Fruit fly (Drosophila melanogaster) whole organism, embryonic: ENCODE data around the gene CG32295.

ENCODE experiments used
- Abd-B ChIP-seq: fragments of 200-800 bp; sonication (Bioruptor generic); optimal IDR thresholded peaks from 2 replicates; lab custom pipeline; 2018; ENCODE audit warnings: missing biosample characterization, mild to moderate bottlenecking, missing genetic modification characterization, moderate library complexity
- CG10209 ChIP-seq: fragments of 200-800 bp; sonication (Bioruptor generic); optimal IDR thresholded peaks from 3 replicates; lab custom pipeline; 2017; ENCODE audit warnings: missing biosample characterization, mild to moderate bottlenecking, missing genetic modification characterization, missing genetic modification reagents
- CG11504 ChIP-seq: fragments of 200-800 bp; sonication (Bioruptor generic); optimal IDR thresholded peaks from 3 replicates; lab custom pipeline; 2019; ENCODE audit warnings: missing biosample characterization, mild to moderate bottlenecking, missing genetic modification characterization, moderate library complexity
- CG12744 ChIP-seq: fragments of 200-800 bp; sonication (Bioruptor generic); optimal IDR thresholded peaks from 2 replicates; lab custom pipeline; 2016; ENCODE audit warnings: missing biosample characterization, missing genetic modification characterization
- CG15269 ChIP-seq: fragments of 200-800 bp; sonication (Bioruptor generic); optimal IDR thresholded peaks from 2 replicates; lab custom pipeline; 2018; ENCODE audit warnings: missing biosample characterization, mild to moderate bottlenecking, missing genetic modification characterization, moderate library complexity
- CG15514 ChIP-seq: fragments of 200-800 bp; sonication (Bioruptor generic); optimal IDR thresholded peaks from 3 replicates; lab custom pipeline; 2017; ENCODE audit warnings: missing biosample characterization, missing genetic modification characterization, mild to moderate bottlenecking, moderate library complexity, missing genetic modification reagents
- CG16813 ChIP-seq: fragments of 200-800 bp; sonication (Bioruptor generic); IDR thresholded peaks from 3 replicates; pipeline ENCODE4 v1.3.6; 2022; ENCODE audit warnings: missing biosample characterization, missing genetic modification characterization; ENCODE audit not compliant: partially characterized antibody
- CG17802 ChIP-seq: fragments of 200-800 bp; sonication (Bioruptor generic); optimal IDR thresholded peaks from 2 replicates; lab custom pipeline; 2018; ENCODE audit warnings: missing biosample characterization, mild to moderate bottlenecking, missing genetic modification characterization, moderate library complexity
- CG18011 ChIP-seq: fragments of 200-800 bp; sonication (Bioruptor generic); optimal IDR thresholded peaks from 2 replicates; lab custom pipeline; 2017; ENCODE audit warnings: missing biosample characterization, missing genetic modification characterization, mild to moderate bottlenecking, moderate library complexity, missing genotype
- CG30020 ChIP-seq: fragments of 200-800 bp; optimal IDR thresholded peaks from 2 replicates; lab custom pipeline; 2019; ENCODE audit warnings: missing biosample characterization, mild to moderate bottlenecking, missing genetic modification characterization, moderate library complexity
- CG30403 ChIP-seq: fragments of 200-800 bp; sonication (Bioruptor generic); optimal IDR thresholded peaks from 3 replicates; lab custom pipeline; 2016; ENCODE audit warnings: missing biosample characterization, missing genetic modification characterization
- CG31365 ChIP-seq: fragments of 200-800 bp; sonication (Bioruptor generic); optimal IDR thresholded peaks from 2 replicates; lab custom pipeline; 2018; ENCODE audit warnings: missing biosample characterization, mild to moderate bottlenecking, missing genetic modification characterization
- CG43689 ChIP-seq: fragments of 200-800 bp; sonication (Bioruptor generic); IDR thresholded peaks from 2 replicates; pipeline ENCODE4 v1.3.6; 2022; ENCODE audit warnings: missing biosample characterization, missing genetic modification characterization
- CG4820 ChIP-seq: fragments of 200-800 bp; sonication (Bioruptor generic); optimal IDR thresholded peaks from 3 replicates; lab custom pipeline; 2016; ENCODE audit warnings: missing biosample characterization, missing genetic modification characterization
- CG5180 ChIP-seq: fragments of 200-800 bp; sonication (Bioruptor generic); optimal IDR thresholded peaks from 3 replicates; lab custom pipeline; 2017; ENCODE audit warnings: missing biosample characterization, missing genetic modification characterization, mild to moderate bottlenecking, moderate library complexity, missing genetic modification reagents
- CG5953 ChIP-seq: fragments of 200-800 bp; sonication (Bioruptor generic); IDR thresholded peaks from 2 replicates; pipeline ENCODE4 v1.3.6; 2022; ENCODE audit warnings: missing biosample characterization, missing genetic modification characterization
- CG7556 ChIP-seq: fragments of 200-800 bp; sonication (Bioruptor generic); optimal IDR thresholded peaks from 2 replicates; lab custom pipeline; 2017; ENCODE audit warnings: missing biosample characterization, mild to moderate bottlenecking, missing genetic modification characterization
- CG9727 ChIP-seq: fragments of 200-800 bp; sonication (Bioruptor generic); optimal IDR thresholded peaks from 3 replicates; lab custom pipeline; 2017; ENCODE audit warnings: missing biosample characterization, mild to moderate bottlenecking, missing genetic modification characterization
- CG9817 ChIP-seq: fragments of 200-800 bp; sonication (Bioruptor generic); optimal IDR thresholded peaks from 2 replicates; lab custom pipeline; 2018; ENCODE audit warnings: missing biosample characterization, mild to moderate bottlenecking, missing genetic modification characterization, moderate library complexity
- CTCF ChIP-seq: fragments of 200-800 bp; sonication (Bioruptor generic); optimal IDR thresholded peaks from 2 replicates; lab custom pipeline; 2017; ENCODE audit warnings: missing biosample characterization, mild to moderate bottlenecking, missing genetic modification characterization, moderate library complexity
- CoRest ChIP-seq: fragments of 200-800 bp; sonication (Bioruptor generic); optimal IDR thresholded peaks from 3 replicates; lab custom pipeline; 2018; ENCODE audit warnings: missing biosample characterization, mild to moderate bottlenecking, missing genetic modification characterization, moderate library complexity
- Dref ChIP-seq: fragments of 200-800 bp; sonication (Bioruptor generic); IDR thresholded peaks from 2 replicates; pipeline ENCODE4 v1.3.6; 2022; ENCODE audit warnings: missing biosample characterization, missing genetic modification characterization
- Elba2 ChIP-seq: fragments of 200-800 bp; sonication (Bioruptor generic); optimal IDR thresholded peaks from 3 replicates; lab custom pipeline; 2016; ENCODE audit warnings: missing biosample characterization, missing genetic modification characterization
- Fer2 ChIP-seq: fragments of 200-800 bp; sonication (Bioruptor generic); optimal IDR thresholded peaks from 2 replicates; lab custom pipeline; 2018; ENCODE audit warnings: missing biosample characterization, mild to moderate bottlenecking, missing genetic modification characterization, moderate library complexity
- H15 ChIP-seq: fragments of 200-800 bp; sonication (Bioruptor generic); IDR thresholded peaks from 3 replicates; pipeline ENCODE4 v1.3.6; 2022; ENCODE audit warnings: missing biosample characterization, missing genetic modification characterization
- NC2α ChIP-seq: fragments of 200-800 bp; sonication (Bioruptor generic); optimal IDR thresholded peaks from 2 replicates; lab custom pipeline; 2016; ENCODE audit warnings: missing biosample characterization, missing genetic modification characterization
- Nf-YA ChIP-seq: fragments of 200-800 bp; sonication (Bioruptor generic); IDR thresholded peaks from 2 replicates; pipeline ENCODE4 v1.3.6; 2022; ENCODE audit warnings: missing biosample characterization, missing genetic modification characterization
- PHDP ChIP-seq: fragments of 200-800 bp; sonication (Bioruptor generic); optimal IDR thresholded peaks from 3 replicates; lab custom pipeline; 2018; ENCODE audit warnings: missing biosample characterization, mild to moderate bottlenecking, missing genetic modification characterization, moderate library complexity
- Pdp1 ChIP-seq, 2 experiments: fragments of 200-800 bp; sonication (Bioruptor generic); optimal IDR thresholded peaks; 3 replicates each; lab custom pipeline; 2016; ENCODE audit warnings: missing biosample characterization in 2 of 2, missing genetic modification characterization in 2 of 2, mild to moderate bottlenecking in 1 of 2, moderate library complexity in 1 of 2
- Ravus ChIP-seq: fragments of 200-800 bp; sonication (Bioruptor generic); IDR thresholded peaks from 2 replicates; pipeline ENCODE4 v1.3.6; 2022; ENCODE audit warnings: missing biosample characterization, missing genetic modification characterization
- Sox100B ChIP-seq: fragments of 200-800 bp; sonication (Bioruptor generic); optimal IDR thresholded peaks from 3 replicates; lab custom pipeline; 2018; ENCODE audit warnings: missing biosample characterization, mild to moderate bottlenecking, missing genetic modification characterization
- Spps ChIP-seq: fragments of 200-800 bp; sonication (Bioruptor generic); optimal IDR thresholded peaks from 2 replicates; lab custom pipeline; 2018; ENCODE audit warnings: missing biosample characterization, mild to moderate bottlenecking, missing genetic modification characterization
- Tbp ChIP-seq: fragments of >200 bp; optimal IDR thresholded peaks from 2 replicates; lab custom pipeline; 2018; ENCODE audit warnings: missing biosample characterization, missing genetic modification characterization
- bab2 ChIP-seq: fragments of 200-800 bp; sonication (Bioruptor generic); optimal IDR thresholded peaks from 2 replicates; lab custom pipeline; 2016; ENCODE audit warnings: missing biosample characterization, missing genetic modification characterization
- dan ChIP-seq: fragments of 200-800 bp; sonication (Bioruptor generic); IDR thresholded peaks from 2 replicates; pipeline ENCODE4 v1.3.6; 2022; ENCODE audit warnings: missing biosample characterization, missing genetic modification characterization
- fru ChIP-seq: fragments of >200 bp; optimal IDR thresholded peaks from 2 replicates; lab custom pipeline; 2017
- fu2 ChIP-seq: fragments of 200-800 bp; sonication (Bioruptor generic); optimal IDR thresholded peaks from 2 replicates; lab custom pipeline; 2016; ENCODE audit warnings: missing biosample characterization, missing genetic modification characterization
- kah ChIP-seq: fragments of 200-800 bp; sonication (Bioruptor generic); optimal IDR thresholded peaks from 2 replicates; lab custom pipeline; 2018; ENCODE audit warnings: missing biosample characterization, mild to moderate bottlenecking, missing genetic modification characterization
- klu ChIP-seq: fragments of 200-800 bp; sonication (Bioruptor generic); IDR thresholded peaks from 2 replicates; pipeline ENCODE4 v1.3.6; 2022; ENCODE audit warnings: missing biosample characterization, missing genetic modification characterization
- knrl ChIP-seq: fragments of 200-800 bp; sonication (Bioruptor generic); IDR thresholded peaks from 3 replicates; pipeline ENCODE4 v1.3.6; 2022; ENCODE audit warnings: missing biosample characterization, missing genetic modification characterization; ENCODE audit not compliant: partially characterized antibody
- luna ChIP-seq: fragments of 200-800 bp; sonication (Bioruptor generic); optimal IDR thresholded peaks from 2 replicates; lab custom pipeline; 2016; ENCODE audit warnings: missing biosample characterization, missing genetic modification characterization
- odd ChIP-seq: fragments of 200-800 bp; sonication (Bioruptor generic); optimal IDR thresholded peaks from 2 replicates; lab custom pipeline; 2017; ENCODE audit warnings: missing biosample characterization, mild to moderate bottlenecking, missing genetic modification characterization
- pan ChIP-seq, 4 experiments: fragments of >200 bp in 3 of 4; fragments of 200-800 bp in 1 of 4; sonication (Bioruptor generic) in 1 of 4; optimal IDR thresholded peaks in 3 of 4; IDR thresholded peaks in 1 of 4; 2 replicates each; pipeline versions ENCODE4 v1.3.6 to Lab custom; 2017 to 2022; ENCODE audit warnings: missing biosample characterization in 2 of 4, missing genetic modification characterization in 2 of 4, mixed read lengths in 1 of 4
- pros ChIP-seq: fragments of 200-800 bp; sonication (Bioruptor generic); optimal IDR thresholded peaks from 3 replicates; lab custom pipeline; 2019; ENCODE audit warnings: missing biosample characterization, mild to moderate bottlenecking, missing genetic modification characterization, moderate library complexity
- pzg ChIP-seq: fragments of 200-800 bp; sonication (Bioruptor generic); optimal IDR thresholded peaks from 3 replicates; lab custom pipeline; 2018; ENCODE audit warnings: missing biosample characterization, mild to moderate bottlenecking, missing genetic modification characterization, moderate library complexity
- sim ChIP-seq: fragments of 200-800 bp; sonication (Bioruptor generic); IDR thresholded peaks from 2 replicates; pipeline ENCODE4 v1.3.6; 2022; ENCODE audit warnings: missing biosample characterization, missing genetic modification characterization
- sima ChIP-seq: fragments of 200-800 bp; sonication (Bioruptor generic); optimal IDR thresholded peaks from 2 replicates; lab custom pipeline; 2016; ENCODE audit warnings: missing biosample characterization, missing genetic modification characterization
- ssp ChIP-seq: fragments of 200-800 bp; sonication (Bioruptor generic); IDR thresholded peaks from 2 replicates; pipeline ENCODE4 v1.3.6; 2022; ENCODE audit warnings: missing biosample characterization, missing genetic modification characterization
- tx ChIP-seq: fragments of 200-800 bp; sonication (Bioruptor generic); optimal IDR thresholded peaks from 2 replicates; lab custom pipeline; 2016; ENCODE audit warnings: missing biosample characterization, missing genetic modification characterization
- usp ChIP-seq: fragments of >200 bp; optimal IDR thresholded peaks from 2 replicates; lab custom pipeline; 2017; ENCODE audit warnings: missing biosample characterization, missing genetic modification characterization

The CG32295 gene

DNA sequence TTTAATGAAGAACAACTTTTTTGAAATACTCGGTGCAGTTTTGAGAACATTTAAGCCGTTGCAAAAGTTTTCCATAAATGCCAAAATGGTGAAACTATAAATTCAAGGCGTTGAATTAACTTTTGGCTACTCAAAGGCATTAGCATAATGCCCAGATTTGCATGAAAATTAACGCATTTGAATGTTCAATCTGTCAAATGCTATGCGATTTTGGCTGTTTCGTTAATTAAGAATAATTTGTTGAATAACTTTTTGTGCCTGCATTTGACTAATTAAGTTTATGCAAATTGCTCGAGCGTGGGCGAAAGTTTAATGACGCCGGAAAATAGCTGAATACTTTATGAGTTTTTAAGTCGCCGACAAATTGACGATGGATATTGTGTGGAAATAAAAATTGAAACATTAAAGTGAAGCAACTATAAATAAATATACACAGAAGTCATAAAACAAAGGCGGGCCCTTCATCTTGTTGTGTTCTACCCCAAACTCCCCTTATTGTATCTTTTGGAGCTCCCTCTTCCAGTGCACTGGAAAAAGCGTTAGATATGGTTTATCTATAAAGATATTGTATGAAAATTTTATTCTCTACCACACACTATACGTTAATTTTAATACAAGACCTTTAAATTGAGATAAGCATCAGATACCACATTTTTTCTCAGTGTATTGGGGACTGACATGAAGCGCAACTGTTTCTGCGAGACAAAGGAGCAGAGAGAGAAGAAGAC lies 25.5 kb upstream of the CG32295 start (continued):
- TF ChIP-seq CG15269 (tag; lab: Kevin White, UChicago) (peak; percentile 69), CG7556 (GFP tag; lab: Kevin White, UChicago) (peak; percentile 70), CG16813 (GFP tag; lab: Robert Waterston, UW) (no peak), Fer2 (no peak), Spps (peak; percentile 66), usp (GFP tag; lab: Kevin White, UChicago) (no peak), Ravus (GFP tag; lab: Robert Waterston, UW) (no peak), CG5953 (GFP tag; lab: Robert Waterston, UW) (no peak), luna (GFP tag; lab: Kevin White, UChicago) (no peak), CG31365 (tag; lab: Kevin White, UChicago) (no peak), Elba2 (GFP tag; lab: Kevin White, UChicago) (no peak), ssp (GFP tag; lab: Robert Waterston, UW) (no peak), pros (no peak), CG5180 (GFP tag; lab: Kevin White, UChicago) (peak; percentile 6), pzg (no peak), CG12744 (GFP tag; lab: Kevin White, UChicago) (peak; percentile 38), klu (GFP tag; lab: Robert Waterston, UW) (no peak), NC2α (GFP tag; lab: Kevin White, UChicago) (no peak), CG11504 (tag; lab: Kevin White, UChicago) (peak; percentile 77), CG15514 (GFP tag; lab: Kevin White, UChicago) (peak; percentile 32), Nf-YA (0 out of 2 replicates have a peak, but pooled peaks have one; percentile 36), CG30403 (peak; percentile 70), CG4820 (GFP tag; lab: Kevin White, UChicago) (peak; percentile 69), Tbp (no peak), Pdp1 (GFP tag; optimal IDR thresholded peaks at IDR 0.05; lab: Kevin White, UChicago) (peak; percentile 29 to 59), Sox100B (GFP tag; lab: Kevin White, UChicago) (peak; percentile 58), sima (GFP tag; lab: Kevin White, UChicago) (no peak), CoRest (tag; lab: Kevin White, UChicago) (peak; percentile 65), pan (optimal IDR thresholded peaks at IDR 0.05; lab: Kevin White, UChicago) (no peak), pan (GFP tag; optimal IDR thresholded peaks at IDR 0.05 in 1 of 2, IDR thresholded peaks at IDR 0.05 in 1 of 2) (peak in 1 of 2 experiments; percentile 64), CG30020 (tag; lab: Kevin White, UChicago) (no peak), fru (no peak), Dref (no peak), H15 (GFP tag; lab: Robert Waterston, UW) (no peak), dan (GFP tag; lab: Robert Waterston, UW) (no peak), fu2 (GFP tag; lab: Kevin White, UChicago) (no peak), CG10209 (GFP tag; lab: Kevin White, UChicago) (peak; percentile 69), Abd-B (GFP tag; lab: Kevin White, UChicago) (peak; percentile 36), odd (GFP tag; lab: Kevin White, UChicago) (no peak), CG17802 (tag; lab: Kevin White, UChicago) (peak; percentile 19), PHDP (tag; lab: Kevin White, UChicago) (peak; percentile 76), CG43689 (GFP tag; lab: Robert Waterston, UW) (no peak), CTCF (GFP tag; lab: Kevin White, UChicago) (peak; percentile 12), CG18011 (GFP tag; lab: Kevin White, UChicago) (peak; percentile 14), knrl (no peak), tx (GFP tag; lab: Kevin White, UChicago) (peak; percentile 48), sim (GFP tag; lab: Robert Waterston, UW) (no peak), CG9727 (GFP tag; lab: Kevin White, UChicago) (peak; percentile 78), kah (GFP tag; lab: Kevin White, UChicago) (peak; percentile 50), CG9817 (tag; lab: Kevin White, UChicago) (no peak), bab2 (peak; percentile 73)
